Worm (Caenorhabditis elegans) whole organism, young adult: ENCODE measurements around the gene flp-12.

Experiments used
- B0336.3 ChIP-seq: fragments of 200-800 bp; sonication (Bioruptor generic); IDR thresholded peaks from 2 replicates; pipeline ENCODE4 v1.3.6; 2022; ENCODE audit warnings: missing genetic modification characterization, missing compliant biosample characterization
- F57A8.1 ChIP-seq: fragments of 200-800 bp; sonication (Bioruptor generic); optimal IDR thresholded peaks from 2 replicates; lab custom pipeline; 2018; ENCODE audit warnings: mild to moderate bottlenecking, missing genetic modification characterization, moderate library complexity, missing compliant biosample characterization
- F57C9.4 ChIP-seq: sonication (generic microtip); optimal IDR thresholded peaks from 2 replicates; lab custom pipeline; 2017; ENCODE audit warnings: mild to moderate bottlenecking, missing genetic modification characterization, missing compliant biosample characterization
- Y53F4B.3 ChIP-seq: fragments of 200-800 bp; sonication (Bioruptor generic); IDR thresholded peaks from 2 replicates; pipeline ENCODE4 v1.3.6; 2022; ENCODE audit warnings: missing genetic modification reagents, missing genetic modification characterization, missing compliant biosample characterization
- Y95B8A.8 ChIP-seq: fragments of 200-800 bp; sonication (Bioruptor generic); IDR thresholded peaks from 2 replicates; pipeline ENCODE4 v1.3.6; 2022; ENCODE audit warnings: missing genetic modification reagents, missing genetic modification characterization, missing compliant biosample characterization
- athp-1 ChIP-seq: sonication (generic microtip); optimal IDR thresholded peaks from 2 replicates; lab custom pipeline; 2017; ENCODE audit warnings: mild to moderate bottlenecking, missing genetic modification characterization, missing compliant biosample characterization
- attf-5 ChIP-seq: fragments of 200-800 bp; sonication (Bioruptor generic); optimal IDR thresholded peaks from 2 replicates; lab custom pipeline; 2018; ENCODE audit warnings: mild to moderate bottlenecking, missing genetic modification characterization, missing compliant biosample characterization
- bed-1 ChIP-seq: fragments of 200-800 bp; sonication (Bioruptor generic); IDR thresholded peaks from 2 replicates; pipeline ENCODE4 v1.3.6; 2022; ENCODE audit warnings: missing genetic modification reagents, missing genetic modification characterization, missing compliant biosample characterization
- ceh-100 ChIP-seq: fragments of 200-800 bp; sonication (Bioruptor generic); IDR thresholded peaks from 2 replicates; pipeline ENCODE4 v1.3.6; 2022; ENCODE audit warnings: missing genetic modification reagents, missing genetic modification characterization, missing compliant biosample characterization
- dox-1 ChIP-seq: fragments of 200-800 bp; sonication (Bioruptor generic); IDR thresholded peaks from 2 replicates; pipeline ENCODE4 v1.3.6; 2022; ENCODE audit warnings: missing genetic modification reagents, missing genetic modification characterization, missing compliant biosample characterization
- dpff-1 ChIP-seq: sonication (generic microtip); optimal IDR thresholded peaks from 2 replicates; lab custom pipeline; 2017; ENCODE audit warnings: mild to moderate bottlenecking, missing genetic modification characterization, missing compliant biosample characterization
- efl-1 ChIP-seq: fragments of 150-350 bp; optimal IDR thresholded peaks from 2 replicates; lab custom pipeline; 2014; ENCODE audit warnings: missing biosample characterization, missing genetic modification reagents, missing genetic modification characterization
- egl-44 ChIP-seq: fragments of 200-800 bp; sonication (Bioruptor generic); IDR thresholded peaks from 2 replicates; pipeline ENCODE4 v1.3.6; 2022; ENCODE audit warnings: missing genetic modification reagents, missing genetic modification characterization, missing compliant biosample characterization
- egrh-3 ChIP-seq: fragments of 200-800 bp; sonication (Bioruptor generic); IDR thresholded peaks from 2 replicates; pipeline ENCODE4 v1.3.6; 2022; ENCODE audit warnings: missing genetic modification reagents, missing genetic modification characterization, missing compliant biosample characterization
- ekl-4 ChIP-seq: fragments of 200-800 bp; sonication (Bioruptor generic); IDR thresholded peaks from 2 replicates; pipeline ENCODE4 v1.3.6; 2022; ENCODE audit warnings: missing genetic modification reagents, missing genetic modification characterization, missing compliant biosample characterization
- ets-4 ChIP-seq: fragments of 200-800 bp; sonication (Bioruptor generic); optimal IDR thresholded peaks from 2 replicates; lab custom pipeline; 2018; ENCODE audit warnings: mild to moderate bottlenecking, missing genetic modification characterization, missing compliant biosample characterization
- him-1 ChIP-seq: sonication (generic microtip); optimal IDR thresholded peaks from 2 replicates; lab custom pipeline; 2016; ENCODE audit warnings: missing genotype, missing genetic modification reagents, missing genetic modification characterization, missing compliant biosample characterization
- lag-1 ChIP-seq: fragments of 200-800 bp; sonication (Bioruptor generic); IDR thresholded peaks from 2 replicates; pipeline ENCODE4 v1.3.6; 2022; ENCODE audit warnings: missing genetic modification reagents, missing genetic modification characterization, missing compliant biosample characterization
- let-526 ChIP-seq: fragments of 200-800 bp; sonication (Bioruptor generic); IDR thresholded peaks from 2 replicates; pipeline ENCODE4 v1.3.6; 2022; ENCODE audit warnings: missing genetic modification reagents, missing genetic modification characterization, missing compliant biosample characterization
- let-607 ChIP-seq, 2 experiments: fragments of 200-800 bp in 1 of 2; sonication (Bioruptor generic) in 1 of 2; sonication (generic microtip) in 1 of 2; optimal IDR thresholded peaks; 2 replicates each; lab custom pipeline; 2016 to 2018; ENCODE audit warnings: mild to moderate bottlenecking in 2 of 2, missing compliant biosample characterization in 2 of 2, missing genetic modification characterization in 2 of 2, moderate library complexity in 2 of 2, missing genotype in 1 of 2
- lir-1 ChIP-seq: fragments of 200-800 bp; sonication (Bioruptor generic); conservative IDR thresholded peaks from 2 replicates; pipeline ENCODE4 v1.3.6; 2022; ENCODE audit warnings: missing genetic modification reagents, missing genetic modification characterization, missing compliant biosample characterization
- lsl-1 ChIP-seq: fragments of 200-800 bp; sonication (Bioruptor generic); optimal IDR thresholded peaks from 2 replicates; lab custom pipeline; 2018; ENCODE audit warnings: mild to moderate bottlenecking, missing genetic modification characterization, moderate library complexity, missing compliant biosample characterization
- madf-8 ChIP-seq: fragments of 200-800 bp; sonication (Bioruptor generic); conservative IDR thresholded peaks from 2 replicates; pipeline ENCODE4 v1.3.6; 2022; ENCODE audit warnings: missing genetic modification reagents, missing genetic modification characterization, missing compliant biosample characterization
- mel-28 ChIP-seq: sonication (generic microtip); optimal IDR thresholded peaks from 2 replicates; lab custom pipeline; 2016; ENCODE audit warnings: borderline replicate concordance, mild to moderate bottlenecking, missing genetic modification characterization, missing compliant biosample characterization
- nhr-120 ChIP-seq: fragments of 200-800 bp; sonication (Bioruptor generic); IDR thresholded peaks from 2 replicates; pipeline ENCODE4 v1.3.6; 2022; ENCODE audit warnings: missing genetic modification characterization, missing compliant biosample characterization
- nhr-179 ChIP-seq: sonication (generic microtip); optimal IDR thresholded peaks from 2 replicates; lab custom pipeline; 2016; ENCODE audit warnings: mild to moderate bottlenecking, missing genetic modification characterization, missing compliant biosample characterization
- nhr-80 ChIP-seq: sonication (generic microtip); optimal IDR thresholded peaks from 2 replicates; lab custom pipeline; 2016; ENCODE audit warnings: missing genetic modification characterization, missing compliant biosample characterization
- pbrm-1 ChIP-seq: fragments of 200-800 bp; sonication (Bioruptor generic); IDR thresholded peaks from 2 replicates; pipeline ENCODE4 v1.3.6; 2022; ENCODE audit warnings: missing genetic modification reagents, missing genetic modification characterization, missing compliant biosample characterization
- rpc-1 ChIP-seq, 2 experiments: fragments of 150-350 bp in 1 of 2; sonication (generic microtip) in 1 of 2; optimal IDR thresholded peaks; 2 replicates each; lab custom pipeline; 2014 to 2018; ENCODE audit warnings: missing biosample characterization in 1 of 2, missing genetic modification characterization in 1 of 2, missing genetic modification reagents in 1 of 2, missing genotype in 1 of 2
- snpc-4 ChIP-seq, 5 experiments: fragments of 150-350 bp in 1 of 5; sonication (generic microtip) in 4 of 5; optimal IDR thresholded peaks; 2 replicates each; lab custom pipeline; 2014 to 2018; ENCODE audit warnings: missing genetic modification characterization in 5 of 5, missing biosample characterization in 3 of 5, antibody characterized with exemption in 2 of 5, mild to moderate bottlenecking in 2 of 5, missing compliant biosample characterization in 2 of 5, missing genotype in 2 of 5, moderate library complexity in 2 of 5, missing genetic modification reagents in 1 of 5
- somi-1 ChIP-seq: fragments of 200-800 bp; sonication (Bioruptor generic); optimal IDR thresholded peaks from 2 replicates; lab custom pipeline; 2018; ENCODE audit warnings: mild to moderate bottlenecking, missing genetic modification characterization, missing compliant biosample characterization
- tbp1 ChIP-seq: fragments of 200-800 bp; sonication (Bioruptor generic); optimal IDR thresholded peaks from 2 replicates; lab custom pipeline; 2018; ENCODE audit warnings: mild to moderate bottlenecking, missing genetic modification characterization, missing compliant biosample characterization
- unc-130 ChIP-seq: sonication (generic microtip); optimal IDR thresholded peaks from 2 replicates; lab custom pipeline; 2016; ENCODE audit warnings: missing genetic modification reagents, missing genetic modification characterization, missing compliant biosample characterization
- unc-62 ChIP-seq: fragments of 150-350 bp; optimal IDR thresholded peaks from 2 replicates; lab custom pipeline; 2014; ENCODE audit warnings: missing biosample characterization, missing genetic modification reagents, missing genetic modification characterization
- zfh-2 ChIP-seq: fragments of 200-800 bp; sonication (Bioruptor generic); conservative IDR thresholded peaks from 2 replicates; pipeline ENCODE4 v1.3.6; 2022; ENCODE audit warnings: missing genetic modification reagents, missing genetic modification characterization, missing compliant biosample characterization
- ztf-18 ChIP-seq: sonication (generic microtip); optimal IDR thresholded peaks from 2 replicates; lab custom pipeline; 2016; ENCODE audit warnings: missing genotype, mild to moderate bottlenecking, missing genetic modification characterization, missing compliant biosample characterization

Gene flp-12

DNA sequence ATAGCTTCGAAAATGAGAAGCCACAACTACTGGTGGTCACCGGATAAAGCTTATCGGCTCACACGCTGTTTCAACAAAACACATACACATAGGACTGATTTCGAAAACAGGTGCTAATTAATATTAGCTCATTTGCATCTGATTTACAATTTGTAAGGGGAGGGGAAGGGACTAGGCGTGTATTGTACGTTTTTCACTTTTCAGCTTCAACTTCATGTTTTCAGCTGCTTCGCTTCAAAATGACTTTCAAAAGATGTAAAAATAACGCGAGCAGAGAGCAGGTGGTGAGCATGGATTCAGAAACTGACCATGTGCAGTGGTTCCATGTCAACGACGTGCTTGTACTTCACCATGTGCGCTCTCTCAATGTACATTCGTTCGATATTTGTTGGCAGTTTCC, 8.8 kb upstream of the flp-12 start:
- TF ChIP-seq egl-44 (GFP tag; lab: Robert Waterston, UW) (no peak), ztf-18 (no peak), ceh-100 (GFP tag; lab: Robert Waterston, UW) (no peak), F57A8.1 (no peak), tbp1 (no peak), mel-28 (tag; lab: Kevin White, UChicago) (no peak), bed-1 (no peak), madf-8 (no peak), nhr-179 (no peak)

DNA sequence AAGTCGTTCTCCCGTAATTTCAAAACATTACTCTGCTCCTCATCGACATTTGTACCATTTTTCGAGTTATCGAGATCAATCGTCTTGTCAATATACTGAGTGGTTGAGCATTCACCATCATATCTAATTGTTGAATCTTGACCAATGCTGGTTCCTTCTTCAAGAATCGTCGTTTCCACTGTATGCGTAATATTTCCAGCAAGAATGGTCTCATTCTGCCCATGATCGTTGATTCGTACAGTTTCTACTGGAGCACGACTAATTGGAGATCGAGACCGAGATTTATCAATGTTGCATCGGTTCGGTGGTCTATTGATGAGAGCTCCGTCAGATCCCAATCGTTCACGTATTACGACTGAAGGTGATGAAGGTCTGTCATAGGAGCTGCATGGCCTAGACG, 7.4 kb upstream of the flp-12 start:
- TF ChIP-seq unc-62 (GFP tag; lab: Kevin White, UChicago) (no peak), B0336.3 (GFP tag; lab: Robert Waterston, UW) (no peak), athp-1 (tag; lab: Kevin White, UChicago) (no peak), efl-1 (GFP tag; lab: Kevin White, UChicago) (no peak), pbrm-1 (GFP tag; lab: Robert Waterston, UW) (no peak), rpc-1 (optimal IDR thresholded peaks at IDR 0.05; lab: Kevin White, UChicago) (no peak), rpc-1 (tag; optimal IDR thresholded peaks at IDR 0.05; lab: Kevin White, UChicago) (no peak), lir-1 (no peak), madf-8 (no peak), F57C9.4 (tag; lab: Kevin White, UChicago) (no peak), nhr-120 (no peak), zfh-2 (no peak), ekl-4 (GFP tag; lab: Robert Waterston, UW) (no peak), Y53F4B.3 (GFP tag; lab: Robert Waterston, UW) (no peak), him-1 (tag; lab: Kevin White, UChicago) (no peak), lsl-1 (GFP tag; lab: Kevin White, UChicago) (no peak)

DNA sequence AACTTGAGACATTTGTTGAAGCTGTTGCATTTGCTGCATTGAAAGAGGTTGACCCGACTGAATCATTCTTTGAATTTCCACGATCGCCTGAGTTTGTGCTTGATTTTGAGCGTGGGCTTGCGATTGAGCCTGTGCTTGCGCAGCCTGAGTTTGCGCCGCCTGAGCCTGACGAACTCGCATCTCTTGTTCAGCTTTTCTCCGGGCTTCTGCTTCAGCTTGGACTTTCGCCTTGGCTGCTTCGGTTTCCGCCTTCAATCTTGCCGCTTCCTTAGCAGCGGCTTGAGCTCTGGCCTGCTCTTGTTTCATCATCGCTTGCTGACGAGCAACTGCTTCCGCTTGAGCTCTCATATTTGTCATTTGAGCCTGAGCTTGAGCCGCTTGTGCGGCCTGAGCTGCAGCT, 5.3 kb upstream of the flp-12 start:
- TF ChIP-seq egrh-3 (GFP tag; lab: Robert Waterston, UW) (peak; percentile 65; the same call in 1 of the 2 replicates), somi-1 (GFP tag; lab: Kevin White, UChicago) (no peak), ceh-100 (GFP tag; lab: Robert Waterston, UW) (no peak), zfh-2 (peak; percentile 64), let-526 (GFP tag; lab: Robert Waterston, UW) (no peak), dox-1 (GFP tag; lab: Robert Waterston, UW) (no peak)

DNA sequence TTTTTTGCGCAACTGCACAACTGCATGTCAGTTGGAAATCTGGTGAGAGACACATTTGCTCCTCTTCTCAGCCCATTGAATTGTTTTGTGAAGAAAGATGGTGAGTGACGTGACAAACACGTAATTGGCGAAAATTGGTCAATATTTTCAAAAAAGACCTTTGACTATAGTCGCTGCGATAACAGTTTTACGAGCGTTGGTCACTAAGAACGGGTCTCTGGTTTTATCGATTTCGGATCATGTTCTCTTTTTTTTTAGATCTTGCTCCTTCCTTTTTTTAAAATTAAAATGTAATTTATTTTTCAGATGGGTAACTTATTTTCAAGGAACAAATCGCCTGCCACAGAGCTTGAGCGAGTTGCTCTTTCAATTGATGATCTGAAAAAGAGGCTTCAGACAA, 3.7 kb downstream of the flp-12 start, which contains the start of gene lnp-1:
lnp-1 (plus strand) TSS at position 301 of the 400 bp plus-strand sequence.
- TF ChIP-seq Y95B8A.8, result no peak

DNA sequence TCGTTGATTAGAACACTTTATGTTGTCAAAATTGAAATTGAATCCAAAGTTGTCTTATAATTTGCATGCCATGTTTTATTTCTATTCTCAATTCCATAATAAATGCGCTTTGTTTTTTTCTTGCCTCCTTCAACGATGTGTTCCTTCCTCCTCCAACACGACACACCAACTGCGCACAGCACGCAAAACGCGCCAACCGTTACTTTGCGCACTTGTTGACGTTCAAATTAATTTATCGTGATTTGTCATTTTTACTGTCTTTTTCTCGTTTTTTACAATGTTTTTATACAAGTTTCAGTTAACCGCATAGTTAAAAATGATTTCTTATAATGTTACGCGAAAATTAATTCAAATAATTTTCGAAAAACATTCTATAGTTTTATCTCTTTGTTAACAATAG, 4.2 kb downstream of the flp-12 start:
- TF ChIP-seq ets-4 (GFP tag; lab: Kevin White, UChicago) (no peak), attf-5 (GFP tag; lab: Kevin White, UChicago) (peak; percentile 7), unc-130 (GFP tag; lab: Kevin White, UChicago) (no peak), lag-1 (GFP tag; lab: Robert Waterston, UW) (no peak), let-607 (tag; optimal IDR thresholded peaks at IDR 0.05; lab: Kevin White, UChicago) (peak; percentile 50 to 63), ztf-18 (peak; percentile 90), dpff-1 (tag; lab: Kevin White, UChicago) (no peak), bed-1 (no peak), nhr-80 (tag; lab: Kevin White, UChicago) (peak; percentile 54), snpc-4 (GFP tag; optimal IDR thresholded peaks at IDR 0.05; lab: Kevin White, UChicago) (no peak), snpc-4 (tag; optimal IDR thresholded peaks at IDR 0.05; lab: Kevin White, UChicago) (peak in 1 of 4 experiments; percentile 29)
